Worm (Caenorhabditis elegans) whole organism, midembryonic: ENCODE measurements around the gene che-7.
A peak's percentile ranks its signal among the peaks of the same experiment; 100 is the strongest.

ENCODE experiments used
- T22C8.4 ChIP-seq: fragments of 200-800 bp; sonication (Bioruptor generic); IDR thresholded peaks from 2 replicates; pipeline ENCODE4 v1.3.6; 2022; ENCODE audit warnings: missing genetic modification characterization, missing compliant biosample characterization
- cog-1 ChIP-seq: sonication (generic microtip); optimal IDR thresholded peaks from 2 replicates; lab custom pipeline; 2016; ENCODE audit warnings: missing genetic modification characterization, missing compliant biosample characterization
- flt-1 ChIP-seq: fragments of 200-800 bp; sonication (Bioruptor generic); IDR thresholded peaks from 2 replicates; pipeline ENCODE4 v1.3.6; 2022; ENCODE audit warnings: missing genetic modification characterization, missing compliant biosample characterization
- klf-2 ChIP-seq: fragments of 200-800 bp; sonication (Bioruptor generic); conservative IDR thresholded peaks from 2 replicates; pipeline ENCODE4 v1.3.6; 2022; ENCODE audit warnings: missing genetic modification reagents, missing genetic modification characterization, missing compliant biosample characterization
- med-1 ChIP-seq: sonication (generic microtip); optimal IDR thresholded peaks from 2 replicates; lab custom pipeline; 2017; ENCODE audit warnings: missing genetic modification characterization, mild to moderate bottlenecking, missing compliant biosample characterization, antibody characterized with exemption, missing genetic modification reagents; ENCODE audit not compliant: insufficient read depth
- ref-1 ChIP-seq: fragments of 200-800 bp; sonication (Bioruptor generic); conservative IDR thresholded peaks from 2 replicates; pipeline ENCODE4 v1.3.6; 2022; ENCODE audit warnings: missing genetic modification reagents, missing genetic modification characterization, missing compliant biosample characterization
- tab-1 ChIP-seq: fragments of 200-800 bp; sonication (Bioruptor generic); IDR thresholded peaks from 2 replicates; pipeline ENCODE4 v1.3.6; 2022; ENCODE audit warnings: missing genetic modification characterization, missing compliant biosample characterization
- ztf-23 ChIP-seq: fragments of 200-800 bp; sonication (Bioruptor generic); IDR thresholded peaks from 2 replicates; pipeline ENCODE4 v1.3.6; 2022; ENCODE audit warnings: missing genetic modification reagents, missing genetic modification characterization, missing compliant biosample characterization
- ztf-29 ChIP-seq: fragments of 200-800 bp; sonication (Bioruptor generic); IDR thresholded peaks from 2 replicates; pipeline ENCODE4 v1.3.6; 2022; ENCODE audit warnings: missing genetic modification reagents, missing genetic modification characterization, missing compliant biosample characterization

che-7 gene

ce11 chrV:8000929-8001513 is 32.0 kb upstream of the che-7 start, which contains the start of gene Y97E10AR.1:
TSS of gene Y97E10AR.1 (plus strand) at chrV:8001463.
- TF ChIP-seq ztf-29 (GFP tag; lab: Robert Waterston, UW): no peak
- peak; percentile 5; the same call in 1 of the 2 replicates for TF ChIP-seq ztf-23
- TF ChIP-seq klf-2: no peak
- TF ChIP-seq cog-1 (tag; lab: Kevin White, UChicago): peak; percentile 72
- no peak for TF ChIP-seq flt-1 (GFP tag; lab: Robert Waterston, UW)
- no peak for TF ChIP-seq tab-1

DNA sequence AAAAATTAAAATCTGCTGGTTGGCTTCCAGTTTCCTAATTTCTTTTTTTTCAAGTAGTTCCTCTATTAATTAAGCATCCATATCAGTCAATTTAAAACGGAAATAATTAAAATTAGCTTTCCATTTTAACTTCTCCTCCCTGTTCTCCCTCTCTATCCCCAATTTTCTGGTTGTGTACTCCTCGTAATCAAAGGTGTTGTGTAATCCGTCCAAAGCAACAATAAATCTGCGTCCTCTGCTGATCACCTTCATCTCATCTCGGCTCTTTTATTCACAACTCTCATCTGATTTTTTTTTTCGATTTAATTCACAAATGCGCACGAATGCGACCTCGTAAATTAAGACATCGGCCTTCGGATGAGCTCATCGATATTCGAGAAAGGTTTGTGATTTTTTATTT is 26.9 kb upstream of the che-7 start, which contains the start of gene Y97E10AR.2:
TSS of gene Y97E10AR.2 (plus strand) at position 301 of the 400 bp plus-strand sequence.
- no peak for TF ChIP-seq ztf-29 (GFP tag; lab: Robert Waterston, UW)

ce11 chrV:7995165-7995564 is 26.2 kb upstream of the che-7 start:
- TF ChIP-seq klf-2: no peak
- TF ChIP-seq flt-1 (GFP tag; lab: Robert Waterston, UW): no peak
- no peak for TF ChIP-seq med-1 (GFP tag; lab: Kevin White, UChicago)
- TF ChIP-seq T22C8.4 (GFP tag; lab: Robert Waterston, UW): no peak
- TF ChIP-seq ztf-23: no peak
- TF ChIP-seq cog-1 (tag; lab: Kevin White, UChicago): no peak
- no peak for TF ChIP-seq tab-1
- TF ChIP-seq ref-1 (GFP tag; lab: Robert Waterston, UW): no peak
- TF ChIP-seq ztf-29 (GFP tag; lab: Robert Waterston, UW): no peak

- TF ChIP-seq ztf-29 (GFP tag; lab: Robert Waterston, UW): no peak
- TF ChIP-seq tab-1: no peak
- TF ChIP-seq klf-2: no peak
Observed at ce11 chrV:7994570-7994969, 25.6 kb upstream of the che-7 start, which contains the start of gene ceh-76. TSS of gene ceh-76 (minus strand) at chrV:7994670.

DNA sequence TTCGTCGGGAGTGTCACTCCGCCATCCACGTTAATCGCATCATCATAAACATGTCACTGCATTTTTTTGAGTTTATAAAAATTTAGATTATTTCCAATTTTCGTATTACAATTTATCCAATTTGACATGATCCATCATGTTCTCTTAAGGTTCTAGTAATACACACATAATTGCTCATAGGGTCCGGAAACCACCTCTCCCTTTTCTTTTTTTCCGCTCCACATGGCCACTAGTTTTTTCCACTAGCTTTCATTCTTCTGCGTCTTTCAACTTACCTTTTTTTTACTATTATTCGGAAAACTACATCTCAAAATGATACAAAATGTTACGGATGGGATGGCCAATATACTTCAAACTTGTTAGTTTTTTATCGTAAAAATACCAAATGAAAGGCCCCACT is 16.9 kb upstream of the che-7 start, which contains the start of gene Y97E10AL.1:
TSS of gene Y97E10AL.1 (plus strand) at position 301 of the 400 bp plus-strand sequence.
- no peak for TF ChIP-seq med-1 (GFP tag; lab: Kevin White, UChicago)
- no peak for TF ChIP-seq ref-1 (GFP tag; lab: Robert Waterston, UW)
- no peak for TF ChIP-seq cog-1 (tag; lab: Kevin White, UChicago)
- no peak for TF ChIP-seq flt-1 (GFP tag; lab: Robert Waterston, UW)
- no peak for TF ChIP-seq ztf-29 (GFP tag; lab: Robert Waterston, UW)

ce11 chrV:7983381-7984052 is 14.5 kb upstream of the che-7 start, which contains the start of the genes natb-1 and abhd-12:
TSS of gene natb-1 (minus strand) at chrV:7983431.
TSS of gene abhd-12 (plus strand) at chrV:7983879.
- 0 out of 2 replicates have a peak, but pooled peaks have one; percentile 52 for TF ChIP-seq flt-1 (GFP tag; lab: Robert Waterston, UW)
- no peak for TF ChIP-seq tab-1

DNA sequence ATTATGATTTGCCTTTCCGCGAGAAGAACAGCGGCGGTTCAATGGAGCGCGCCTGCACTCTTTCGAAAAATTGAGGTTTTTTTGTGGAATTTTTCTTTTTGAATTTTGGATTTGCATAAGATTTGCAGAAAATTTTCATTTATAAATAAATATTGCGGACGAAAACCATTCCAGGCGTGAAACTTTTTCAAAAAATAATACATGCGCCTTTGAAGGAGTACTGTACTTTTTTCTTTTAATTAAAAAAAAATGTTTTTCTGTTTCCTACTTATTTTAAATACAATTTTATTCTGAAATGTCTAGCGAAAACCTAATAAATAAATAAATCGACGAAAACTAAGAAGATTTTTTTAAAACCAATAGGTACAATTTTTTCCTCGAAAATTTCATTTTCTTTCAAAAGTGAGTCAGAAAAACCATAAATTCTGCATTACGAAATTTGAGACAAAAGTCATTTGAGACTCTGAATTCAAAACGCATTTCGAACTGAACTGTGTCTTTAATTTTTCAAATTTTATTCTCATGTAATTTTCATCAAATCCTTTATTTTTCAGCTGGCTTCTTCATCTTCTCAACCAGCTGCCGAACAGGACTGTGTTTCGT is 12.1 kb upstream of the che-7 start, which contains the start of gene F26D11.1:
TSS of gene F26D11.1 (plus strand) at position 553 of the 603 bp plus-strand sequence.
- no peak for TF ChIP-seq ref-1 (GFP tag; lab: Robert Waterston, UW)
- TF ChIP-seq med-1 (GFP tag; lab: Kevin White, UChicago): no peak
- TF ChIP-seq cog-1 (tag; lab: Kevin White, UChicago): no peak
- no peak for TF ChIP-seq ztf-23
- no peak for TF ChIP-seq klf-2
- no peak for TF ChIP-seq ztf-29 (GFP tag; lab: Robert Waterston, UW)
- no peak for TF ChIP-seq tab-1
- no peak for TF ChIP-seq flt-1 (GFP tag; lab: Robert Waterston, UW)
- TF ChIP-seq T22C8.4 (GFP tag; lab: Robert Waterston, UW): no peak

DNA sequence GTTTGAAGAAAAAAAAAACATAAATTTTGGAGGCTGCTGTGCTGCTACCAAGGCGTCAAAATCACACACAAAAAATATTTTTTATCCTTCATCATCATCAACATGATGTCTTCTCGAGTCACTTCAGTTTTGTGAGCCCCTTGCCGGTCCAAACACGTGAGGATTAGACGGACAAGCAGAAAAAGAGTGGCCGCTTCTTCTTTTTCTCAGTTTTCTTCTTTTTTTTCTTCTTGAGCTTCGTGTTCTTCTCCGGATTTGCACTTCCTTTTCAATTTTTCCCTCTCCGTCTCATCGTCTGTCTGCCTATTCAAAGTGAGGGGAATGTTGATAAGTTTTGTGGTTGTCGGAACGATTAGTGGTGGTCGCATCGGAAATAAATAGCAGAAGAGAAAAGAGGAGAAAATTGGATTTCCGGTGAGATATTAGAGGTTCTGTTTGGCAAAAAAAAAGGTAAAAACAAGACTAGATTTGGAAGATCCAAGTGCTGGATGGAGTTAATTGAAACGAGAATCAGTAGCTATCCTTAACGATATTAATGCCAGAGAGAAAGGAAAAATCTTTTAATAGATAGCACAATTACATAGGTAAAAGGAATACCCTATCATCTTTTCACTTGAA is 11.5 kb upstream of the che-7 start:
- TF ChIP-seq ztf-29 (GFP tag; lab: Robert Waterston, UW): no peak
- TF ChIP-seq ref-1 (GFP tag; lab: Robert Waterston, UW): no peak
- TF ChIP-seq klf-2: no peak
- TF ChIP-seq T22C8.4 (GFP tag; lab: Robert Waterston, UW): no peak
- TF ChIP-seq flt-1 (GFP tag; lab: Robert Waterston, UW): no peak
- TF ChIP-seq ztf-23: no peak
- TF ChIP-seq med-1 (GFP tag; lab: Kevin White, UChicago): no peak
- TF ChIP-seq cog-1 (tag; lab: Kevin White, UChicago): no peak
- TF ChIP-seq tab-1: no peak

DNA sequence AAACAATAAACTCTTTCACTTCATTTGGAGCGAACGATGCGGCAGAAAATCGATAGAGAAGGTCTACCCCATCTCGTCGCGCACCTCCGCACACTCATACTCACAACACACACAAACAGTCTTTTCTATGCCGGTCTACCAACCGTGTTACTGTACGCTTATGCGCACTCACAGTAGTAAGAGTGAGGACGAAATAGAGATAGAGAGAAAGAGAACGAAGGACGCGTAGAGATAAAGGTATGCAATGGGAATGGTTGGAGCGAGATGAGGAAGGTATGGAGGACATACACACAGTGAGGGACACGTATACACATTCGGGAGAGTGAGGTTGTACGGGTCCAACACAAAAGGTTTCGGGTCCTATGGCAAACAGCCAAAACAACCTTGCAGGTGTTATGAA is 9.8 kb upstream of the che-7 start:
- TF ChIP-seq klf-2: no peak
- no peak for TF ChIP-seq ref-1 (GFP tag; lab: Robert Waterston, UW)
- TF ChIP-seq cog-1 (tag; lab: Kevin White, UChicago): peak; percentile 14
- 0 out of 2 replicates have a peak, but pooled peaks have one; percentile 30 for TF ChIP-seq ztf-23
- TF ChIP-seq flt-1 (GFP tag; lab: Robert Waterston, UW): peak; percentile 24; the same call in 1 of the 2 replicates
- no peak for TF ChIP-seq ztf-29 (GFP tag; lab: Robert Waterston, UW)
- peak; percentile 55; the same call in 1 of the 2 replicates for TF ChIP-seq T22C8.4 (GFP tag; lab: Robert Waterston, UW)
- TF ChIP-seq med-1 (GFP tag; lab: Kevin White, UChicago): no peak
- no peak for TF ChIP-seq tab-1
